Worm (Caenorhabditis elegans) whole organism, L4 larva: ENCODE results near the gene Y41C4A.21.

Experiments used
- arid-1 ChIP-seq: fragments of 200-800 bp; sonication (Bioruptor generic); conservative IDR thresholded peaks from 2 replicates; pipeline ENCODE4 v1.3.6; 2022; ENCODE audit warnings: missing genetic modification reagents, missing genetic modification characterization, missing compliant biosample characterization
- jun-1 ChIP-seq: fragments of 150-350 bp; optimal IDR thresholded peaks from 2 replicates; lab custom pipeline; 2014; ENCODE audit warnings: missing biosample characterization, missing genetic modification reagents, missing genetic modification characterization
- lin-15B ChIP-seq: fragments of 150-350 bp; sonication (generic microtip); optimal IDR thresholded peaks from 3 replicates; lab custom pipeline; 2014; ENCODE audit warnings: missing biosample characterization, missing genetic modification characterization
- lir-3 ChIP-seq: sonication (generic microtip); optimal IDR thresholded peaks from 2 replicates; lab custom pipeline; 2016; ENCODE audit warnings: mild to moderate bottlenecking, missing genetic modification characterization, missing compliant biosample characterization
- lsy-2 ChIP-seq, 2 experiments: fragments of 150-350 bp in 1 of 2; sonication (generic microtip) in 1 of 2; optimal IDR thresholded peaks; 2 replicates each; lab custom pipeline; 2014 to 2017; ENCODE audit warnings: missing biosample characterization in 2 of 2, missing genetic modification characterization in 2 of 2
- mxl-3 ChIP-seq: fragments of 200-800 bp; sonication (Bioruptor generic); optimal IDR thresholded peaks from 2 replicates; lab custom pipeline; 2018; ENCODE audit warnings: mild to moderate bottlenecking, missing genetic modification characterization, missing compliant biosample characterization
- nhr-11 ChIP-seq: fragments of 150-350 bp; optimal IDR thresholded peaks from 2 replicates; lab custom pipeline; 2014; ENCODE audit warnings: missing biosample characterization, missing genetic modification characterization
- nhr-237 ChIP-seq: sonication (generic microtip); optimal IDR thresholded peaks from 2 replicates; lab custom pipeline; 2017; ENCODE audit warnings: missing biosample characterization, missing genetic modification characterization
- nhr-28 ChIP-seq: fragments of 150-350 bp; optimal IDR thresholded peaks from 2 replicates; lab custom pipeline; 2014; ENCODE audit warnings: missing biosample characterization, missing genetic modification characterization
- nhr-42 ChIP-seq: fragments of 200-800 bp; sonication (Bioruptor generic); IDR thresholded peaks from 2 replicates; pipeline ENCODE4 v1.3.6; 2022; ENCODE audit warnings: missing genetic modification characterization, missing compliant biosample characterization
- unc-39 ChIP-seq: sonication (generic microtip); optimal IDR thresholded peaks from 2 replicates; lab custom pipeline; 2017; ENCODE audit warnings: missing biosample characterization, missing genetic modification characterization
- ztf-11 ChIP-seq: fragments of 150-350 bp; optimal IDR thresholded peaks from 2 replicates; lab custom pipeline; 2014; ENCODE audit warnings: missing biosample characterization, missing genetic modification characterization
- ztf-7 ChIP-seq: fragments of 150-350 bp; optimal IDR thresholded peaks from 2 replicates; lab custom pipeline; 2014; ENCODE audit warnings: missing biosample characterization, missing genetic modification characterization

ce11 chrIII:11699959-11700358 is 32.2 kb upstream of the Y41C4A.21 start, which contains the start of gene pqn-84:
- TF ChIP-seq arid-1 (GFP tag; lab: Robert Waterston, UW) (no peak), jun-1 (tag; lab: Kevin White, UChicago) (no peak), nhr-237 (tag; lab: Kevin White, UChicago) (no peak), unc-39 (no peak), lir-3 (tag; lab: Kevin White, UChicago) (no peak), nhr-11 (tag; lab: Kevin White, UChicago) (no peak), nhr-42 (GFP tag; lab: Robert Waterston, UW) (no peak), ztf-11 (tag; lab: Kevin White, UChicago) (no peak), nhr-28 (tag; lab: Kevin White, UChicago) (no peak), ztf-7 (tag; lab: Kevin White, UChicago) (no peak), lin-15B (no peak), lsy-2 (tag; optimal IDR thresholded peaks at IDR 0.05; lab: Kevin White, UChicago) (no peak), mxl-3 (GFP tag; lab: Kevin White, UChicago) (no peak)
